Fruit fly (Drosophila melanogaster) whole organism, pupa: ENCODE measurements around the gene emei.

Experiments
- CG10348 ChIP-seq: fragments of 200-800 bp; sonication (Bioruptor generic); IDR thresholded peaks from 2 replicates; pipeline ENCODE4 v1.3.6; 2022; ENCODE audit warnings: missing biosample characterization, missing genetic modification characterization
- CG12605 ChIP-seq: fragments of 200-800 bp; sonication (Bioruptor generic); IDR thresholded peaks from 2 replicates; pipeline ENCODE4 v1.3.6; 2022; ENCODE audit warnings: missing biosample characterization, missing genetic modification characterization
- CG32121 ChIP-seq: fragments of 200-800 bp; sonication (Bioruptor generic); IDR thresholded peaks from 2 replicates; pipeline ENCODE4 v1.3.6; 2022; ENCODE audit warnings: missing biosample characterization, missing genetic modification characterization
- CG4496 ChIP-seq: fragments of 200-800 bp; sonication (Bioruptor generic); IDR thresholded peaks from 3 replicates; pipeline ENCODE4 v1.3.6; 2022; ENCODE audit warnings: missing biosample characterization, missing genetic modification characterization
- EcR ChIP-seq: fragments of 200-800 bp; sonication (Bioruptor generic); optimal IDR thresholded peaks from 3 replicates; lab custom pipeline; 2019; ENCODE audit warnings: missing biosample characterization, missing genetic modification characterization, mild to moderate bottlenecking, moderate library complexity, missing genetic modification reagents
- Ets98B ChIP-seq: fragments of 200-800 bp; sonication (Bioruptor generic); IDR thresholded peaks from 2 replicates; pipeline ENCODE4 v1.3.6; 2022; ENCODE audit warnings: missing biosample characterization, missing genetic modification characterization
- Pif1A ChIP-seq: fragments of 200-800 bp; sonication (Bioruptor generic); optimal IDR thresholded peaks from 3 replicates; lab custom pipeline; 2016; ENCODE audit warnings: missing biosample characterization, missing genetic modification characterization
- gl ChIP-seq: fragments of 200-800 bp; sonication (Bioruptor generic); optimal IDR thresholded peaks from 2 replicates; lab custom pipeline; 2018; ENCODE audit warnings: missing biosample characterization, mild to moderate bottlenecking, missing genetic modification characterization

DNA sequence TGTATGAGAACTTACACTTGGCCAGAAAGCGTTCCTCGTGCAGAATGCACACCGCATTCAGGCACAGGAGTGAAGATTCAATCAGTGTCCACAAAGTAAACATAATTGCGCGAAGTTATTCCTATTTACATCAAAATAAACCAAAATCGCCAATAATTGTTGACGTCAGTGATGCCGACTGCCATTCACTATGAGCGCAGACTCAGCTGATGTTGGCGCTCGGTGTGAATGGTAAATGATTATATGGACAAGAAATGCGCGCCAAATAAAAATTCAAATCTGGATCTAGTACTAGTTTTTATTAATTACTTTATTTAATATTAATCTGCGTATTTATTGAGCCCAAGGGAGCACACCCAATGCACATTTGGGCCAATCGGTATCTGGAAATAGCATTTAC lies 47.0 kb upstream of the emei start, which contains the start of gene CG32069:
- no peak for TF ChIP-seq CG10348 (GFP tag; lab: Robert Waterston, UW)
- TF ChIP-seq CG12605 (GFP tag; lab: Robert Waterston, UW): no peak
- TF ChIP-seq Ets98B (GFP tag; lab: Robert Waterston, UW): no peak
- no peak for TF ChIP-seq CG32121 (GFP tag; lab: Robert Waterston, UW)
- TF ChIP-seq CG4496 (GFP tag; lab: Robert Waterston, UW): no peak
- no peak for TF ChIP-seq Pif1A (GFP tag; lab: Kevin White, UChicago)
- no peak for TF ChIP-seq gl (tag; lab: Kevin White, UChicago)
- no peak for TF ChIP-seq EcR
